Worm (Caenorhabditis elegans) whole organism, L2 larva: ENCODE data around the gene C52E2.2.

Experiments used
- R02D3.7 ChIP-seq: fragments of 150-350 bp; optimal IDR thresholded peaks from 2 replicates; lab custom pipeline; 2014; ENCODE audit warnings: missing biosample characterization, missing genetic modification characterization
- aly-2 ChIP-seq: fragments of 150-350 bp; optimal IDR thresholded peaks from 2 replicates; lab custom pipeline; 2014; ENCODE audit warnings: missing biosample characterization, missing genetic modification characterization
- ama-1 ChIP-seq: fragments of 150-350 bp; optimal IDR thresholded peaks from 2 replicates; lab custom pipeline; 2018; ENCODE audit warnings: inconsistent platforms
- ceh-16 ChIP-seq: fragments of 150-350 bp; optimal IDR thresholded peaks from 2 replicates; lab custom pipeline; 2014; ENCODE audit warnings: missing biosample characterization, missing genetic modification characterization
- ceh-82 ChIP-seq: fragments of 150-350 bp; optimal IDR thresholded peaks from 2 replicates; lab custom pipeline; 2014; ENCODE audit warnings: missing biosample characterization, missing genetic modification characterization
- mdl-1 ChIP-seq, 2 experiments: fragments of 150-350 bp in 1 of 2; sonication (generic microtip) in 1 of 2; optimal IDR thresholded peaks; 2 replicates each; lab custom pipeline; 2017; ENCODE audit warnings: missing biosample characterization in 2 of 2, missing genetic modification characterization in 2 of 2
- nhr-12 ChIP-seq: fragments of 150-350 bp; optimal IDR thresholded peaks from 2 replicates; lab custom pipeline; 2014; ENCODE audit warnings: missing biosample characterization, missing genetic modification characterization
- nhr-21 ChIP-seq: fragments of 150-350 bp; optimal IDR thresholded peaks from 2 replicates; lab custom pipeline; 2014; ENCODE audit warnings: missing biosample characterization, missing genetic modification characterization
- nhr-237 ChIP-seq: fragments of 150-350 bp; optimal IDR thresholded peaks from 2 replicates; lab custom pipeline; 2014; ENCODE audit warnings: missing biosample characterization, missing genetic modification characterization
- nhr-77 ChIP-seq: fragments of 150-350 bp; optimal IDR thresholded peaks from 2 replicates; lab custom pipeline; 2014; ENCODE audit warnings: missing biosample characterization, missing genetic modification characterization
- sem-4 ChIP-seq: fragments of 150-350 bp; optimal IDR thresholded peaks from 2 replicates; lab custom pipeline; 2014; ENCODE audit warnings: missing biosample characterization, missing genetic modification reagents, missing genetic modification characterization

ce11 chrII:1893912-1894311 lies 41.3 kb downstream of the C52E2.2 start, which contains the start of gene C16C4.1:
- no peak for TF ChIP-seq nhr-237
- no peak for TF ChIP-seq R02D3.7
- TF ChIP-seq ama-1 (lab: Kevin White, UChicago) = no peak
- no peak for TF ChIP-seq nhr-21 (tag; lab: Kevin White, UChicago)
- TF ChIP-seq ceh-82 = no peak
- no peak for TF ChIP-seq aly-2 (tag; lab: Kevin White, UChicago)
- TF ChIP-seq mdl-1 (tag; optimal IDR thresholded peaks at IDR 0.05; lab: Kevin White, UChicago) = no peak
- TF ChIP-seq ceh-16 = no peak
- no peak for TF ChIP-seq sem-4 (tag; lab: Kevin White, UChicago)
- TF ChIP-seq nhr-77 (tag; lab: Kevin White, UChicago) = no peak
- no peak for TF ChIP-seq nhr-12 (tag; lab: Kevin White, UChicago)
